Fruit fly (Drosophila melanogaster) whole organism, wandering third instar larva: ENCODE data around the gene PGRP-LC.
A peak's percentile ranks its signal among the peaks of the same experiment; 100 is the strongest.

ENCODE experiments used
- Hr83 ChIP-seq: fragments of 200-300 bp; sonication (Bioruptor generic); optimal IDR thresholded peaks from 2 replicates; lab custom pipeline; 2016; ENCODE audit warnings: missing biosample characterization, mild to moderate bottlenecking, missing genetic modification characterization, moderate library complexity; ENCODE audit not compliant: poor library complexity, severe bottlenecking
- Jra ChIP-seq: sonication (Bioruptor generic); optimal IDR thresholded peaks from 2 replicates; lab custom pipeline; 2016; ENCODE audit warnings: missing biosample characterization, missing genetic modification characterization
- Rel ChIP-seq, 2 experiments: fragments of 200-800 bp; sonication (Bioruptor generic) in 1 of 2; optimal IDR thresholded peaks; 2 replicates in 1 of 2; 3 replicates in 1 of 2; lab custom pipeline; 2016 to 2019; ENCODE audit warnings: mild to moderate bottlenecking in 2 of 2, missing biosample characterization in 2 of 2, missing genetic modification characterization in 2 of 2, moderate library complexity in 1 of 2
- ey ChIP-seq: fragments of 200-800 bp; sonication (Bioruptor generic); optimal IDR thresholded peaks from 2 replicates; lab custom pipeline; 2016; ENCODE audit warnings: missing biosample characterization, missing genetic modification characterization
- woc ChIP-seq: sonication (Bioruptor generic); optimal IDR thresholded peaks from 2 replicates; lab custom pipeline; 2016; ENCODE audit warnings: missing biosample characterization, mild to moderate bottlenecking, missing genetic modification characterization

DNA sequence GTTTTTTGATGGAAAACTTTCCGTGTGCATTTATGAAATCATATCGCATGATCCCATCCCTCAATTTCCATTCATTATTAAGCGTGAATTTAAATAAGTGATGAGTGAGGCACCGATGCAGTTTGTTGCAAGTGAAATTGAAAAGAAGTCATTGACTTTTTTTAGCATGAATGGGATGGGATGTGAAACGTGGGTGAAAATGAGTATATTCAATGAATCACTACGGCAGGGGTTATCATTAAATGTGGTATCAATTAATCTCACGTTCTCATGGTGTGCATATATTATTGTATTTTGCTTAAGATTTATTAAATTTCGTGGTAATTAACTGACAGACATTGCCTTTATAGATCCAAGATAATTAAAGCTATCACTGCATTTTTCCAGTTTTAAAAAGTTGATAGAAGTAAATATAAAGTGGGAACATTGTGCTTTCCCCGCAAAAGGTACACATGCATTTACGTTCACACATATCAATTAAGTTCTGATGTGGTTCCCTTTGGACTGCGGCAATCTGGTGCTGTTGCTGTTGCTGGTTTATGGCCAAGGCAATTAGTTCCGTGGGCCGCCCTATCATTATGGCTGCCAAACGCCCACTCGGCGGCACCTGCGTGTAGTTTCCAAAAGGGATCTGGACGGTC lies 52.9 kb downstream of the PGRP-LC start:
- TF ChIP-seq Hr83 (GFP tag; lab: Kevin White, UChicago) = no peak
- TF ChIP-seq woc (GFP tag; lab: Kevin White, UChicago) = no peak
- TF ChIP-seq Rel (GFP tag; optimal IDR thresholded peaks at IDR 0.05; lab: Kevin White, UChicago) = no peak
- TF ChIP-seq Rel (tag; optimal IDR thresholded peaks at IDR 0.05; lab: Kevin White, UChicago) = peak; percentile 87
- TF ChIP-seq Jra (GFP tag; lab: Kevin White, UChicago) = no peak
- TF ChIP-seq ey (GFP tag; lab: Kevin White, UChicago) = no peak
